Fruit fly (Drosophila melanogaster) whole organism, prepupa: ENCODE results near the gene Tango6.

ENCODE experiments used
- Blimp-1 ChIP-seq: fragments of 200-800 bp; sonication (Bioruptor generic); optimal IDR thresholded peaks from 3 replicates; lab custom pipeline; 2017; ENCODE audit warnings: missing biosample characterization, missing genetic modification characterization, mild to moderate bottlenecking, moderate library complexity, missing genetic modification reagents
- CG10631 ChIP-seq: fragments of 200-800 bp; sonication (Bioruptor generic); optimal IDR thresholded peaks from 2 replicates; lab custom pipeline; 2016; ENCODE audit warnings: missing biosample characterization, missing genetic modification characterization
- CG10669 ChIP-seq: fragments of 200-800 bp; sonication (Bioruptor generic); optimal IDR thresholded peaks from 3 replicates; lab custom pipeline; 2018; ENCODE audit warnings: missing biosample characterization, mild to moderate bottlenecking, missing genetic modification characterization, moderate library complexity
- CG11294 ChIP-seq: fragments of 200-800 bp; sonication (Bioruptor generic); IDR thresholded peaks from 2 replicates; pipeline ENCODE4 v1.3.6; 2022; ENCODE audit warnings: missing biosample characterization, missing genetic modification characterization
- CG11902 ChIP-seq: fragments of 200-800 bp; sonication (Bioruptor generic); optimal IDR thresholded peaks from 3 replicates; lab custom pipeline; 2016; ENCODE audit warnings: missing biosample characterization, missing genetic modification characterization
- CG15336 ChIP-seq: fragments of 200-800 bp; sonication (Bioruptor generic); IDR thresholded peaks from 2 replicates; pipeline ENCODE4 v1.3.6; 2022; ENCODE audit warnings: missing biosample characterization, missing genetic modification characterization
- CG1621 ChIP-seq: fragments of 200-800 bp; sonication (Bioruptor generic); optimal IDR thresholded peaks from 3 replicates; lab custom pipeline; 2018; ENCODE audit warnings: missing biosample characterization, mild to moderate bottlenecking, missing genetic modification characterization
- CG16779 ChIP-seq: fragments of 200-800 bp; sonication (Bioruptor generic); optimal IDR thresholded peaks from 3 replicates; lab custom pipeline; 2017; ENCODE audit warnings: missing biosample characterization, mild to moderate bottlenecking, missing genetic modification characterization
- CG3032 ChIP-seq: fragments of 200-800 bp; optimal IDR thresholded peaks from 2 replicates; lab custom pipeline; 2019; ENCODE audit warnings: missing biosample characterization, mild to moderate bottlenecking, missing genetic modification characterization, moderate library complexity
- CG31627 ChIP-seq: fragments of 200-800 bp; sonication (Bioruptor generic); optimal IDR thresholded peaks from 3 replicates; lab custom pipeline; 2016; ENCODE audit warnings: missing biosample characterization, missing genetic modification characterization
- CG32006 ChIP-seq: fragments of 200-800 bp; sonication (Bioruptor generic); optimal IDR thresholded peaks from 3 replicates; lab custom pipeline; 2017; ENCODE audit warnings: missing biosample characterization, mild to moderate bottlenecking, missing genetic modification characterization
- CG34406 ChIP-seq: fragments of 200-800 bp; sonication (Bioruptor generic); optimal IDR thresholded peaks from 3 replicates; lab custom pipeline; 2016; ENCODE audit warnings: missing biosample characterization, missing genetic modification characterization
- CG4318 ChIP-seq: fragments of 200-800 bp; sonication (Bioruptor generic); optimal IDR thresholded peaks from 3 replicates; lab custom pipeline; 2017; ENCODE audit warnings: missing biosample characterization, mild to moderate bottlenecking, missing genetic modification characterization
- CG6163 ChIP-seq: fragments of 200-800 bp; sonication (Bioruptor generic); IDR thresholded peaks from 3 replicates; pipeline ENCODE4 v1.3.6; 2022; ENCODE audit warnings: missing biosample characterization, missing genetic modification characterization
- CG6276 ChIP-seq: fragments of 200-800 bp; sonication (Bioruptor generic); optimal IDR thresholded peaks from 2 replicates; lab custom pipeline; 2017; ENCODE audit warnings: missing biosample characterization, mild to moderate bottlenecking, missing genetic modification characterization
- CG6792 ChIP-seq: fragments of 200-800 bp; sonication (Bioruptor generic); optimal IDR thresholded peaks from 3 replicates; lab custom pipeline; 2016; ENCODE audit warnings: missing biosample characterization, missing genetic modification characterization
- CG6854 ChIP-seq: fragments of 200-800 bp; sonication (Bioruptor generic); optimal IDR thresholded peaks from 2 replicates; lab custom pipeline; 2017; ENCODE audit warnings: missing biosample characterization, mild to moderate bottlenecking, missing genetic modification characterization
- CG7368 ChIP-seq: fragments of 200-800 bp; sonication (Bioruptor generic); optimal IDR thresholded peaks from 3 replicates; lab custom pipeline; 2016; ENCODE audit warnings: missing biosample characterization, missing genetic modification characterization
- CG8119 ChIP-seq: fragments of 200-800 bp; sonication (Bioruptor generic); IDR thresholded peaks from 3 replicates; pipeline ENCODE4 v1.3.6; 2022; ENCODE audit warnings: missing biosample characterization, missing genetic modification characterization
- CG8319 ChIP-seq: fragments of 200-800 bp; sonication (Bioruptor generic); optimal IDR thresholded peaks from 3 replicates; lab custom pipeline; 2016; ENCODE audit warnings: missing biosample characterization, missing genetic modification characterization
- CG8632 ChIP-seq: fragments of 200-800 bp; sonication (Bioruptor generic); optimal IDR thresholded peaks from 3 replicates; lab custom pipeline; 2016; ENCODE audit warnings: missing biosample characterization, missing genetic modification characterization
- CG9139 ChIP-seq: fragments of 200-800 bp; sonication (Bioruptor generic); optimal IDR thresholded peaks from 3 replicates; lab custom pipeline; 2017; ENCODE audit warnings: missing biosample characterization, mild to moderate bottlenecking, missing genetic modification characterization
- Eip75B ChIP-seq: fragments of 200-800 bp; sonication (Bioruptor generic); optimal IDR thresholded peaks from 3 replicates; lab custom pipeline; 2016; ENCODE audit warnings: missing biosample characterization, missing genetic modification characterization
- Ets21C ChIP-seq: fragments of 200-800 bp; sonication (Bioruptor generic); optimal IDR thresholded peaks from 3 replicates; lab custom pipeline; 2016; ENCODE audit warnings: missing biosample characterization, missing genetic modification characterization
- Ets96B ChIP-seq: fragments of 200-800 bp; optimal IDR thresholded peaks from 2 replicates; lab custom pipeline; 2019; ENCODE audit warnings: missing biosample characterization, mild to moderate bottlenecking, missing genetic modification characterization, moderate library complexity
- Gug ChIP-seq: fragments of 200-800 bp; sonication (Bioruptor generic); IDR thresholded peaks from 2 replicates; pipeline ENCODE4 v1.3.6; 2022; ENCODE audit warnings: missing biosample characterization, missing genetic modification characterization
- Hr38 ChIP-seq: sonication (Bioruptor generic); optimal IDR thresholded peaks from 2 replicates; lab custom pipeline; 2016; ENCODE audit warnings: missing biosample characterization, missing genetic modification characterization
- Hr39 ChIP-seq: fragments of 200-800 bp; sonication (Bioruptor generic); optimal IDR thresholded peaks from 2 replicates; lab custom pipeline; 2016; ENCODE audit warnings: missing biosample characterization, missing genetic modification characterization
- Hr4 ChIP-seq: fragments of 200-800 bp; sonication (Bioruptor generic); optimal IDR thresholded peaks from 3 replicates; lab custom pipeline; 2016; ENCODE audit warnings: missing biosample characterization, missing genetic modification characterization
- Lpt ChIP-seq: fragments of 200-800 bp; sonication (Bioruptor generic); optimal IDR thresholded peaks from 3 replicates; lab custom pipeline; 2016; ENCODE audit warnings: missing biosample characterization, missing genetic modification characterization
- Met ChIP-seq: fragments of 200-800 bp; sonication (Bioruptor generic); optimal IDR thresholded peaks from 3 replicates; lab custom pipeline; 2016; ENCODE audit warnings: missing biosample characterization, missing genetic modification characterization
- OdsH ChIP-seq: fragments of 200-800 bp; sonication (Bioruptor generic); optimal IDR thresholded peaks from 3 replicates; lab custom pipeline; 2016; ENCODE audit warnings: missing biosample characterization, missing genetic modification characterization
- Smox ChIP-seq: fragments of 200-800 bp; sonication (Bioruptor generic); optimal IDR thresholded peaks from 3 replicates; lab custom pipeline; 2016; ENCODE audit warnings: missing biosample characterization, missing genetic modification characterization
- Sox14 ChIP-seq: fragments of 200-800 bp; sonication (Bioruptor generic); optimal IDR thresholded peaks from 3 replicates; lab custom pipeline; 2016; ENCODE audit warnings: missing biosample characterization, missing genetic modification characterization
- Sox15 ChIP-seq: fragments of 200-800 bp; sonication (Bioruptor generic); optimal IDR thresholded peaks from 3 replicates; lab custom pipeline; 2016; ENCODE audit warnings: missing biosample characterization, missing genetic modification characterization
- achi ChIP-seq: fragments of 200-800 bp; sonication (Bioruptor generic); optimal IDR thresholded peaks from 3 replicates; lab custom pipeline; 2016; ENCODE audit warnings: missing biosample characterization, missing genetic modification characterization
- acj6 ChIP-seq: fragments of 200-800 bp; sonication (Bioruptor generic); optimal IDR thresholded peaks from 3 replicates; lab custom pipeline; 2016; ENCODE audit warnings: missing biosample characterization, missing genetic modification characterization
- cyc ChIP-seq: fragments of 200-800 bp; sonication (Bioruptor generic); optimal IDR thresholded peaks from 3 replicates; lab custom pipeline; 2016; ENCODE audit warnings: missing biosample characterization, missing genetic modification characterization
- eg ChIP-seq: fragments of 200-800 bp; sonication (Bioruptor generic); IDR thresholded peaks from 3 replicates; pipeline ENCODE4 v1.3.6; 2022; ENCODE audit warnings: missing biosample characterization, missing genetic modification characterization
- esn ChIP-seq: fragments of 200-800 bp; sonication (Bioruptor generic); optimal IDR thresholded peaks from 2 replicates; lab custom pipeline; 2016; ENCODE audit warnings: missing biosample characterization, mild to moderate bottlenecking, missing genetic modification characterization, moderate library complexity
- fd59A ChIP-seq: fragments of 200-800 bp; sonication (Bioruptor generic); optimal IDR thresholded peaks from 2 replicates; lab custom pipeline; 2017; ENCODE audit warnings: missing biosample characterization, mild to moderate bottlenecking, missing genetic modification characterization, missing genetic modification reagents
- fd85E ChIP-seq: fragments of 200-800 bp; sonication (Bioruptor generic); optimal IDR thresholded peaks from 3 replicates; lab custom pipeline; 2016; ENCODE audit warnings: missing biosample characterization, missing genetic modification characterization
- fkh ChIP-seq: fragments of 200-800 bp; sonication (Bioruptor generic); optimal IDR thresholded peaks from 3 replicates; lab custom pipeline; 2017; ENCODE audit warnings: missing biosample characterization, mild to moderate bottlenecking, missing genetic modification characterization, moderate library complexity
- lz ChIP-seq: fragments of 200-800 bp; sonication (Bioruptor generic); optimal IDR thresholded peaks from 3 replicates; lab custom pipeline; 2016; ENCODE audit warnings: missing biosample characterization, missing genetic modification characterization
- net ChIP-seq: fragments of 200-800 bp; sonication (Bioruptor generic); optimal IDR thresholded peaks from 3 replicates; lab custom pipeline; 2016; ENCODE audit warnings: missing biosample characterization, missing genetic modification characterization
- pdm3 ChIP-seq: fragments of 200-800 bp; sonication (Bioruptor generic); optimal IDR thresholded peaks from 3 replicates; lab custom pipeline; 2016; ENCODE audit warnings: missing biosample characterization, missing genetic modification characterization
- salr ChIP-seq, 2 experiments: fragments of 200-800 bp; sonication (Bioruptor generic); optimal IDR thresholded peaks; 3 replicates each; lab custom pipeline; 2016 to 2018; ENCODE audit warnings: missing biosample characterization in 2 of 2, missing genetic modification characterization in 2 of 2, mild to moderate bottlenecking in 1 of 2
- spab ChIP-seq: fragments of 200-800 bp; sonication (Bioruptor generic); optimal IDR thresholded peaks from 2 replicates; lab custom pipeline; 2017; ENCODE audit warnings: missing biosample characterization, mild to moderate bottlenecking, missing genetic modification characterization, missing genetic modification reagents
- ss ChIP-seq, 2 experiments: fragments of 200-800 bp; sonication (Bioruptor generic); optimal IDR thresholded peaks; 2 replicates in 1 of 2; 3 replicates in 1 of 2; lab custom pipeline; 2017 to 2018; ENCODE audit warnings: mild to moderate bottlenecking in 2 of 2, missing biosample characterization in 2 of 2, missing genetic modification characterization in 2 of 2, moderate library complexity in 1 of 2
- svp ChIP-seq: fragments of 200-800 bp; sonication (Bioruptor generic); peaks from one replicate; lab custom pipeline; 2016; ENCODE audit warnings: missing biosample characterization, missing genetic modification characterization
- vri ChIP-seq: fragments of 200-800 bp; sonication (Bioruptor generic); optimal IDR thresholded peaks from 3 replicates; lab custom pipeline; 2016; ENCODE audit warnings: missing biosample characterization, mild to moderate bottlenecking, missing genetic modification characterization

Gene Tango6

DNA sequence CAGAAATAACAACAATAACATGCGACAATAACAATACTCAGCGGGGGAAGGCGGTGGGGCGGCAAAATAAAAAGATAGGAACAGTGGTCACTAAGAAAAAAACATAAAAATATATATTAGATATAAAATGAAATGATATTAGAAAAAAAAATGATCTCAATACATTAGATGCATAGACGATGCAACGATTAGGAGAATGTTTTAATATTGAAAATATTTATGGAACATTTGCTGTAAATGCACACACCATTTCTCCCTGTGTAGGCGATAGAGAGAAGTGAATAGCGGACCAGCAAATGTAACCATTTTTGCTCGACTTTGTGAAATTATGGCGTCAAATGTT is 2.6 kb upstream of the Tango6 start (continued):
- TF ChIP-seq Sox15: no peak
- no peak for TF ChIP-seq CG6792 (GFP tag; lab: Kevin White, UChicago)
- no peak for TF ChIP-seq fd59A (GFP tag; lab: Kevin White, UChicago)
- peak; percentile 44 for TF ChIP-seq CG32006 (GFP tag; lab: Kevin White, UChicago)
- TF ChIP-seq net (GFP tag; lab: Kevin White, UChicago): peak; percentile 16
- no peak for TF ChIP-seq Blimp-1 (GFP tag; lab: Kevin White, UChicago)
- TF ChIP-seq CG6854: no peak

DNA sequence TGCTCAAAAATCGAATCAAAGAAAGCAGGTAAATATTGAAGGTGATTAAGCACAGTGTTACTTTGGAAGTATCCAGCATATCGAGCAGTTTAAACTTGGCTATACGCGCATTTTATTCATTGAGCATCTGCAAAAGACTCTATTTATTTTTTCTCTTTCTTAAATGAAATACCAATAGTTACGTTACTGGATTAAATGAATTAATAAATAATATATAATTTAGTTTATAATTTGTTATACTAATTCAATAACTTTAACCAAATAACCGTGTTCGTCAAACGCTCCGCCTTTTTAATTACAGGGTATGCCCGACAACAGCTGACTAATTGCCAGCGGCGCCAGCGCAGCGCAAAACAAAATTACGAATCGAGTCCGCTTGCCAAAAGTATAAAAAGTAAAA is 2.0 kb upstream of the Tango6 start:
- TF ChIP-seq fd85E (GFP tag; lab: Kevin White, UChicago): no peak
- TF ChIP-seq Sox14 (GFP tag; lab: Kevin White, UChicago): no peak
- no peak for TF ChIP-seq lz
- TF ChIP-seq OdsH (GFP tag; lab: Kevin White, UChicago): peak; percentile 5
- no peak for TF ChIP-seq spab (GFP tag; lab: Kevin White, UChicago)
- TF ChIP-seq ss (GFP tag; optimal IDR thresholded peaks at IDR 0.05; lab: Kevin White, UChicago): no peak
- TF ChIP-seq achi: peak; percentile 37
- TF ChIP-seq CG11902 (GFP tag; lab: Kevin White, UChicago): peak; percentile 7
- no peak for TF ChIP-seq cyc (GFP tag; lab: Kevin White, UChicago)
- TF ChIP-seq CG8319: no peak
- no peak for TF ChIP-seq CG16779
- no peak for TF ChIP-seq Eip75B
- TF ChIP-seq Hr4 (GFP tag; lab: Kevin White, UChicago): peak; percentile 39
- peak; percentile 4 for TF ChIP-seq CG6276 (GFP tag; lab: Kevin White, UChicago)
- peak; percentile 5 for TF ChIP-seq Blimp-1 (GFP tag; lab: Kevin White, UChicago)
- TF ChIP-seq CG10631 (GFP tag; lab: Kevin White, UChicago): peak; percentile 22
- no peak for TF ChIP-seq salr (GFP tag; optimal IDR thresholded peaks at IDR 0.05; lab: Kevin White, UChicago)
- TF ChIP-seq fkh (GFP tag; lab: Kevin White, UChicago): no peak
- TF ChIP-seq Smox (GFP tag; lab: Kevin White, UChicago): no peak
- TF ChIP-seq CG9139 (GFP tag; lab: Kevin White, UChicago): no peak
- TF ChIP-seq CG6163: no peak
- TF ChIP-seq pdm3 (GFP tag; lab: Kevin White, UChicago): no peak
- TF ChIP-seq acj6 (GFP tag; lab: Kevin White, UChicago): peak; percentile 15
- peak; percentile 27 for TF ChIP-seq Met (GFP tag; lab: Kevin White, UChicago)
- TF ChIP-seq eg (GFP tag; lab: Robert Waterston, UW): peak; percentile 60; the same call in 2 of the 3 replicates
- no peak for TF ChIP-seq CG1621 (tag; lab: Kevin White, UChicago)
- no peak for TF ChIP-seq CG6792 (GFP tag; lab: Kevin White, UChicago)
- TF ChIP-seq Sox15: no peak
- no peak for TF ChIP-seq CG4318 (GFP tag; lab: Kevin White, UChicago)
- no peak for TF ChIP-seq CG8632
- TF ChIP-seq svp (GFP tag; lab: Kevin White, UChicago): peak; percentile 70
- TF ChIP-seq Hr39 (GFP tag; lab: Kevin White, UChicago): no peak
- peak; percentile 61 for TF ChIP-seq CG15336 (GFP tag; lab: Robert Waterston, UW)
- no peak for TF ChIP-seq CG3032 (tag; lab: Kevin White, UChicago)
- no peak for TF ChIP-seq Hr38 (GFP tag; lab: Kevin White, UChicago)
- TF ChIP-seq Gug (GFP tag; lab: Robert Waterston, UW): no peak
- TF ChIP-seq CG10669 (GFP tag; lab: Kevin White, UChicago): no peak
- TF ChIP-seq Ets96B (tag; lab: Kevin White, UChicago): no peak
- no peak for TF ChIP-seq CG7368 (GFP tag; lab: Kevin White, UChicago)
- no peak for TF ChIP-seq CG32006 (GFP tag; lab: Kevin White, UChicago)
- peak; percentile 19 for TF ChIP-seq net (GFP tag; lab: Kevin White, UChicago)
- no peak for TF ChIP-seq vri
- no peak for TF ChIP-seq CG34406 (GFP tag; lab: Kevin White, UChicago)
- TF ChIP-seq CG8119 (GFP tag; lab: Robert Waterston, UW): peak; percentile 55; the same call in 2 of the 3 replicates
- no peak for TF ChIP-seq Lpt (GFP tag; lab: Kevin White, UChicago)
- no peak for TF ChIP-seq esn
- no peak for TF ChIP-seq Ets21C (GFP tag; lab: Kevin White, UChicago)
- no peak for TF ChIP-seq CG31627 (GFP tag; lab: Kevin White, UChicago)
- no peak for TF ChIP-seq CG11294 (GFP tag; lab: Robert Waterston, UW)
- TF ChIP-seq CG6854: no peak
